Fruit fly (Drosophila melanogaster) whole organism, wandering third instar larva: ENCODE measurements around the gene Rpn1.

Experiments used
- Abd-B ChIP-seq: fragments of >200 bp; optimal IDR thresholded peaks from 2 replicates; lab custom pipeline; 2017; ENCODE audit warnings: missing biosample characterization, missing genetic modification characterization
- CG32264 ChIP-seq: fragments of 200-800 bp; sonication (Bioruptor generic); optimal IDR thresholded peaks from 2 replicates; lab custom pipeline; 2016; ENCODE audit warnings: missing biosample characterization, missing genetic modification characterization
- GATAd ChIP-seq: sonication (Bioruptor generic); optimal IDR thresholded peaks from 2 replicates; lab custom pipeline; 2016; ENCODE audit warnings: missing biosample characterization, missing genetic modification characterization
- Hr78 ChIP-seq: fragments of >200 bp; optimal IDR thresholded peaks from 2 replicates; lab custom pipeline; 2017; ENCODE audit warnings: missing biosample characterization, missing genetic modification characterization
- N ChIP-seq: fragments of >200 bp; optimal IDR thresholded peaks from 2 replicates; lab custom pipeline; 2018; ENCODE audit warnings: missing biosample characterization, missing external identifiers, missing genetic modification characterization
- Sp1 ChIP-seq: fragments of 200-800 bp; sonication (Bioruptor generic); optimal IDR thresholded peaks from 3 replicates; lab custom pipeline; 2019; ENCODE audit warnings: missing biosample characterization, mild to moderate bottlenecking, missing genetic modification characterization, moderate library complexity
- br ChIP-seq: fragments of 200-800 bp; sonication (Bioruptor generic); optimal IDR thresholded peaks from 2 replicates; lab custom pipeline; 2016; ENCODE audit warnings: missing biosample characterization, missing genetic modification characterization
- brk ChIP-seq: fragments of 200-800 bp; sonication (Bioruptor generic); optimal IDR thresholded peaks from 2 replicates; lab custom pipeline; 2016; ENCODE audit warnings: missing biosample characterization, mild to moderate bottlenecking, missing genetic modification characterization
- dsf ChIP-seq: sonication (Bioruptor generic); optimal IDR thresholded peaks from 2 replicates; lab custom pipeline; 2016; ENCODE audit warnings: missing biosample characterization, missing genetic modification characterization, borderline replicate concordance
- pan ChIP-seq: fragments of >200 bp; optimal IDR thresholded peaks from 2 replicates; lab custom pipeline; 2017
- sv ChIP-seq: fragments of 200-800 bp; sonication (Bioruptor generic); optimal IDR thresholded peaks from 3 replicates; lab custom pipeline; 2016; ENCODE audit warnings: missing biosample characterization, missing genetic modification characterization

dm6 chr3L:19895556-19895995, 19.3 kb upstream of the Rpn1 start:
- TF ChIP-seq br (no peak), brk (GFP tag; lab: Kevin White, UChicago) (no peak), CG32264 (GFP tag; lab: Kevin White, UChicago) (no peak), Sp1 (GFP tag; lab: Kevin White, UChicago) (no peak), N (GFP tag; lab: Kevin White, UChicago) (no peak), Abd-B (no peak), Hr78 (no peak), GATAd (no peak), pan (lab: Kevin White, UChicago) (no peak), sv (no peak), dsf (no peak)
